Fruit fly (Drosophila melanogaster) whole organism, wandering third instar larva: ENCODE results near the gene CG32793.

Source experiments
- br ChIP-seq: fragments of 200-800 bp; sonication (Bioruptor generic); optimal IDR thresholded peaks from 2 replicates; lab custom pipeline; 2016; ENCODE audit warnings: missing biosample characterization, missing genetic modification characterization
- sv ChIP-seq: fragments of 200-800 bp; sonication (Bioruptor generic); optimal IDR thresholded peaks from 3 replicates; lab custom pipeline; 2016; ENCODE audit warnings: missing biosample characterization, missing genetic modification characterization

DNA sequence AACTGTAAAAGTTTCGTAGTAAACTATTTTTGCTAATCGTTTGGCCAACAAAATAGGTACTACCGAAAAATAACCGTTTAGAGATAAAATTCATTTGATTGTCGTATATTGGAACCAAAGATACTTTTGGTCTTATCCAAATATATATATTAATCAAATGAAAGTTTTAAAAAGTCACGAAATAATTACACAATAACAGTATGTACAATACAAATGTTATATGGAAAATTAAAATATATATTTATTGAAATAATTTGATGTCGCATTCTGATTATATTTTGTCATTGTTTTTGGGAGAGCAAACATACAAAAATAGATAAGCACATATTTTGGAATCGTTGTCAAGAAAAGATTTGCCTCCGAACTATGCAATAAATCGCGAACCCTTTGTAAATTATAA, 9.0 kb downstream of the CG32793 start, which contains the start of gene CG14420:
- TF ChIP-seq br (GFP tag; lab: Kevin White, UChicago) (no peak), sv (no peak)
